Fruit fly (Drosophila melanogaster): ENCODE results near the gene wnd.

dm6 chr3L:19601413-19601812 is 34.2 kb downstream of the wnd start, which contains the start of gene CG9368:
- TF ChIP-seq CG11617 (GFP tag; optimal IDR thresholded peaks at IDR 0.05) (no peak), kay (GFP tag; ENCODE audit: borderline replicate concordance) (no peak), pad (GFP tag; optimal IDR thresholded peaks at IDR 0.05) (no peak), CG5204 (GFP tag; optimal IDR thresholded peaks at IDR 0.05) (no peak), cic (GFP tag; optimal IDR thresholded peaks at IDR 0.05) (no peak), toe (GFP tag; optimal IDR thresholded peaks at IDR 0.05) (no peak), cnc (optimal IDR thresholded peaks at IDR 0.05) (no peak), CG12768 (GFP tag; optimal IDR thresholded peaks at IDR 0.05) (no peak), ovo (GFP tag; optimal IDR thresholded peaks at IDR 0.05) (no peak), CG7045 (GFP tag; optimal IDR thresholded peaks at IDR 0.05) (no peak), CG14711 (tag; optimal IDR thresholded peaks at IDR 0.05) (no peak), tj (GFP tag; optimal IDR thresholded peaks at IDR 0.05) (no peak), Clk (GFP tag; optimal IDR thresholded peaks at IDR 0.05) (no peak), Hr96 (GFP tag; optimal IDR thresholded peaks at IDR 0.05) (no peak)
